Worm (Caenorhabditis elegans) whole organism, late embryonic: Measurements from ENCODE around the gene F31E9.6.
"Not testable (repeated sequence)": the region's sequence is repeated elsewhere in the genome, so short reads cannot be mapped to it uniquely, and the experiment has no call there.

ENCODE experiments used
- K02D7.2 ChIP-seq: sonication (generic microtip); optimal IDR thresholded peaks from 2 replicates; lab custom pipeline; 2017; ENCODE audit warnings: mild to moderate bottlenecking, missing genetic modification characterization, missing compliant biosample characterization
- ahr-1 ChIP-seq: sonication (generic microtip); optimal IDR thresholded peaks from 2 replicates; lab custom pipeline; 2016; ENCODE audit warnings: missing genetic modification characterization, missing compliant biosample characterization
- ceh-22 ChIP-seq: sonication (generic microtip); optimal IDR thresholded peaks from 2 replicates; lab custom pipeline; 2017; ENCODE audit warnings: missing biosample characterization, missing genetic modification characterization
- ceh-31 ChIP-seq: sonication (generic microtip); optimal IDR thresholded peaks from 2 replicates; lab custom pipeline; 2016; ENCODE audit warnings: missing genetic modification characterization, missing compliant biosample characterization
- ceh-34 ChIP-seq: sonication (generic microtip); optimal IDR thresholded peaks from 2 replicates; lab custom pipeline; 2016; ENCODE audit warnings: mild to moderate bottlenecking, missing genetic modification characterization, missing compliant biosample characterization
- ceh-6 ChIP-seq: fragments of 200-800 bp; sonication (Bioruptor generic); optimal IDR thresholded peaks from 2 replicates; lab custom pipeline; 2018; ENCODE audit warnings: mild to moderate bottlenecking, missing genetic modification characterization, missing compliant biosample characterization
- fax-1 ChIP-seq: sonication (generic microtip); optimal IDR thresholded peaks from 2 replicates; lab custom pipeline; 2016; ENCODE audit warnings: missing genotype, missing genetic modification characterization, missing compliant biosample characterization
- fkh-10 ChIP-seq: fragments of 150-350 bp; optimal IDR thresholded peaks from 2 replicates; lab custom pipeline; 2014; ENCODE audit warnings: missing biosample characterization, missing genetic modification reagents, missing genetic modification characterization
- mec-3 ChIP-seq: sonication (generic microtip); optimal IDR thresholded peaks from 2 replicates; lab custom pipeline; 2016; ENCODE audit warnings: borderline replicate concordance, missing genetic modification characterization, missing compliant biosample characterization
- nfya-1 ChIP-seq: sonication (generic microtip); optimal IDR thresholded peaks from 2 replicates; lab custom pipeline; 2017; ENCODE audit warnings: missing genetic modification characterization, mild to moderate bottlenecking, missing compliant biosample characterization, antibody characterized with exemption, moderate library complexity
- pag-3 ChIP-seq: sonication (generic microtip); optimal IDR thresholded peaks from 2 replicates; lab custom pipeline; 2016; ENCODE audit warnings: missing compliant biosample characterization, missing genetic modification characterization, borderline replicate concordance
- pat-9 ChIP-seq: fragments of 200-800 bp; sonication (Bioruptor generic); optimal IDR thresholded peaks from 2 replicates; lab custom pipeline; 2018; ENCODE audit warnings: mild to moderate bottlenecking, missing genetic modification characterization, moderate library complexity, missing compliant biosample characterization
- pax-1 ChIP-seq: fragments of 150-350 bp; optimal IDR thresholded peaks from 2 replicates; lab custom pipeline; 2014; ENCODE audit warnings: missing biosample characterization, missing genetic modification characterization
- pha-4 ChIP-seq: fragments of 150-350 bp; optimal IDR thresholded peaks from 2 replicates; lab custom pipeline; 2018; ENCODE audit warnings: missing biosample characterization, missing genetic modification reagents, missing genetic modification characterization
- ref-2 ChIP-seq: sonication (generic microtip); optimal IDR thresholded peaks from 2 replicates; lab custom pipeline; 2016; ENCODE audit warnings: missing genetic modification characterization, missing compliant biosample characterization
- rnt-1 ChIP-seq: sonication (generic microtip); optimal IDR thresholded peaks from 2 replicates; lab custom pipeline; 2016; ENCODE audit warnings: missing genetic modification characterization, missing compliant biosample characterization
- unc-3 ChIP-seq, 2 experiments: fragments of 200-800 bp in 1 of 2; sonication (Bioruptor generic) in 1 of 2; sonication (generic microtip) in 1 of 2; conservative IDR thresholded peaks in 1 of 2; optimal IDR thresholded peaks in 1 of 2; 2 replicates each; pipeline versions ENCODE4 v1.3.6 to Lab custom; 2016 to 2022; ENCODE audit warnings: missing compliant biosample characterization in 2 of 2, missing genetic modification characterization in 2 of 2, missing genetic modification reagents in 1 of 2
- unc-86 ChIP-seq: sonication (generic microtip); optimal IDR thresholded peaks from 2 replicates; lab custom pipeline; 2016; ENCODE audit warnings: missing genetic modification characterization, missing compliant biosample characterization

F31E9.6 gene

ce11 chrV:17273249-17273648, 41.7 kb downstream of the F31E9.6 start, which contains the start of gene K10G4.10:
TSS of gene K10G4.10 (plus strand) at chrV:17273549.
- no peak for TF ChIP-seq pax-1
- TF ChIP-seq ceh-34 (tag; lab: Kevin White, UChicago): no peak
- TF ChIP-seq unc-86: no peak
- TF ChIP-seq K02D7.2: no peak
- no peak for TF ChIP-seq ahr-1 (tag; lab: Kevin White, UChicago)
- no peak for TF ChIP-seq mec-3 (tag; lab: Kevin White, UChicago)
- TF ChIP-seq ceh-31 (tag; lab: Kevin White, UChicago): no peak
- TF ChIP-seq ref-2 (tag; lab: Kevin White, UChicago): no peak
- TF ChIP-seq pat-9 (tag; lab: Kevin White, UChicago): no peak
- no peak for TF ChIP-seq ceh-6
- TF ChIP-seq unc-3 (GFP tag; conservative IDR thresholded peaks at IDR 0.05; lab: Robert Waterston, UW): no peak
- no peak for TF ChIP-seq unc-3 (tag; optimal IDR thresholded peaks at IDR 0.05; lab: Kevin White, UChicago)
- no peak for TF ChIP-seq fkh-10 (GFP tag; lab: Kevin White, UChicago)
- TF ChIP-seq, all 69 proteins: peak for 0

ce11 chrV:17272112-17272511, 42.8 kb downstream of the F31E9.6 start:
- TF ChIP-seq nfya-1 (no peak), pha-4 (tag; lab: Kevin White, UChicago) (no peak), fax-1 (tag; lab: Kevin White, UChicago) (no peak), ceh-22 (tag; lab: Kevin White, UChicago) (no peak), pag-3 (tag; lab: Kevin White, UChicago) (no peak), rnt-1 (tag; lab: Kevin White, UChicago) (no peak)

ce11 chrV:17264855-17265254, 50.1 kb downstream of the F31E9.6 start, which contains the start of gene K10G4.3:
TSS of gene K10G4.3 (minus strand) at chrV:17264955.
- TF ChIP-seq pag-3, ceh-22, mec-3 (tag; lab: Kevin White, UChicago): not testable (repeated sequence)
